Worm (Caenorhabditis elegans): ENCODE results near the gene F55H2.8.

Gene F55H2.8

DNA sequence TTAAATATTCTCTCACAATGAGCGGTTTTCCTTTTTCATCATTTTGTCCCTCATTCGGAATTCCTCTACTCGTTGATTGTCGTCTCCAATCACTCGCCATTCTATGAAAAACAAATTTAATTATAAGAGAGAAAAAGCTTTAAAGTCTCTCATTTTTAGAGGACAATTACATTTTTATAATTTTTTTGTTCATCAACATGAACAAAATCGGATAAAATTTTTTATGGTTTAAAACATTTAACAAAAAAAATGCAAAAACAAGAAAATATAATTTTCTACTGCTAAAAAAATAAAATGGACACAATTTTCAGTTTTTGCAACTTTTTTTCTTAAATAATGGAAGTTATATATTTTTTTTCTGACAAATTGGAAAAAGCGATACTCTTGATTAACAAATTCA is 2.5 kb downstream of the F55H2.8 start, which contains the start of gene F55H2.7:
TSS of gene F55H2.7 (minus strand) at position 101 of the 400 bp plus-strand sequence.
- TF ChIP-seq snpc-3.4 (tag; optimal IDR thresholded peaks at IDR 0.05) = peak; percentile 8
- no peak for TF ChIP-seq pha-4 (tag; optimal IDR thresholded peaks at IDR 0.05)

DNA sequence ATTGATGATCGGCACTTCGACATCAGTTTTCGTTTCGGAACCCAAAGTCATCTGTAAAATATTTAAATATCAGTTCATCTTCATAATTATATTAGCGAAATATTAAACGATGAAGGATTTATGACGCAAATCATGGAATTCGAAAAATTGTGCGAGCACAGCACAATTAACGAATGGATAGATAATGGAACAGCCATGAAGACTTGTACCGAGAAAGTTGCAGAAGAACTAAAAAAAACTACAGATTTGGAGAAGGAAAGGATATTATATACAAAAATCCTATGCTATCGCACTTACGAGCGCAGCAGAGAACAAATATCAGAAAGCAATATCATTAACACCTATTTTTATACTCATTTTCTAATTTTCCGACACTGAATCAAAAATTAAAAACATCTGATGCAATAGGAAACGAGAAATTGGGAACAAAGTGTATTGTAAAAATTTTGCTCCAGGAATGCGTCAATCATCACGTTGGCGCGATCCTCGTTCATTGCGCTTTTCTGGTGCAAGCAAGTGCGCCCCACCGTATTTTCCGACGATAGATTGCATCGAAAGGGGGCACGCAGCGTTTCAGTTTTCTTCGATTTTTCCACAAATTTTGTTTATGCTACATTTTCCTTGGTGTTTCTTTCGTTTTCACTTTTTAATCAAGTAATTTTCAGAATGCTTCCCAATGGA is 7.9 kb downstream of the F55H2.8 start, which contains the start of the genes clu-1 and prp-40:
TSS of gene clu-1 (minus strand) at position 51 of the 681 bp plus-strand sequence.
TSS of gene prp-40 (plus strand) at position 666 of the 681 bp plus-strand sequence.
- TF ChIP-seq pbrm-1 (GFP tag; IDR thresholded peaks at IDR 0.05) (peak; percentile 87), lsl-1 (GFP tag; optimal IDR thresholded peaks at IDR 0.05) (peak; percentile 72), attf-5 (GFP tag; optimal IDR thresholded peaks at IDR 0.05) (peak; percentile 94), pha-4 (tag; optimal IDR thresholded peaks at IDR 0.05) (no peak), mel-28 (tag; optimal IDR thresholded peaks at IDR 0.05; ENCODE audit: borderline replicate concordance) (no peak), B0035.1 (tag; optimal IDR thresholded peaks at IDR 0.05) (no peak), tlf-1 (GFP tag; optimal IDR thresholded peaks at IDR 0.05) (peak; percentile 69), mcd-1 (GFP tag; IDR thresholded peaks at IDR 0.05) (peak; percentile 95), ets-4 (GFP tag; optimal IDR thresholded peaks at IDR 0.05) (no peak), attf-3 (GFP tag; conservative IDR thresholded peaks at IDR 0.05) (peak; percentile 56; the same call in 1 of the 2 replicates), tbp1 (GFP tag; optimal IDR thresholded peaks at IDR 0.05) (peak; percentile 58), sptf-2 (GFP tag; optimal IDR thresholded peaks at IDR 0.05) (peak; percentile 13), athp-1 (tag; optimal IDR thresholded peaks at IDR 0.05) (peak; percentile 5), F37B4.10 (GFP tag; IDR thresholded peaks at IDR 0.05) (no peak), Y67H2A.10 (GFP tag; conservative IDR thresholded peaks at IDR 0.05) (no peak), sdz-38 (tag; optimal IDR thresholded peaks at IDR 0.05) (no peak), nhr-90 (tag; optimal IDR thresholded peaks at IDR 0.05) (no peak), snpc-1.3 (tag; optimal IDR thresholded peaks at IDR 0.05; ENCODE audit: insufficient read depth) (peak; percentile 76), K12H6.12 (tag; optimal IDR thresholded peaks at IDR 0.05) (peak; percentile 70), hsf-1 (GFP tag; IDR thresholded peaks at IDR 0.05) (peak; percentile 35; the same call in 1 of the 2 replicates), rcor-1 (GFP tag; IDR thresholded peaks at IDR 0.05) (peak; percentile 70), nhr-80 (tag; optimal IDR thresholded peaks at IDR 0.05) (peak; percentile 76), hmg-1.2 (GFP tag; IDR thresholded peaks at IDR 0.05) (peak; percentile 75), let-607 (tag; optimal IDR thresholded peaks at IDR 0.05) (peak in 1 of 2 experiments; percentile 54), F57C9.4 (tag; optimal IDR thresholded peaks at IDR 0.05) (no peak), Y95B8A.8 (GFP tag; IDR thresholded peaks at IDR 0.05) (no peak), ztf-18 (tag; optimal IDR thresholded peaks at IDR 0.05) (peak; percentile 98), bed-1 (GFP tag; IDR thresholded peaks at IDR 0.05) (no peak), egl-44 (GFP tag; IDR thresholded peaks at IDR 0.05) (no peak), akir-1 (GFP tag; optimal IDR thresholded peaks at IDR 0.05) (no peak), madf-6 (GFP tag; IDR thresholded peaks at IDR 0.05) (peak; percentile 79), F49E8.2 (tag; optimal IDR thresholded peaks at IDR 0.05; ENCODE audit: insufficient read depth) (peak; percentile 32), madf-8 (GFP tag; conservative IDR thresholded peaks at IDR 0.05) (peak; percentile 45), mxl-1 (tag; optimal IDR thresholded peaks at IDR 0.05) (no peak), nhr-27 (tag; optimal IDR thresholded peaks at IDR 0.05) (no peak), Y53F4B.3 (GFP tag; IDR thresholded peaks at IDR 0.05) (no peak), lag-1 (GFP tag; IDR thresholded peaks at IDR 0.05) (no peak), atf-7 (tag; optimal IDR thresholded peaks at IDR 0.05) (peak; percentile 39), F55B11.4 (tag; optimal IDR thresholded peaks at IDR 0.05; ENCODE audit: borderline replicate concordance, insufficient read depth) (no peak), B0019.2 (GFP tag; conservative IDR thresholded peaks at IDR 0.05) (0 out of 2 replicates have a peak, but pooled peaks have one; percentile 33), lin-35 (GFP tag; optimal IDR thresholded peaks at IDR 0.05) (peak in 2 of 3 experiments; percentile 28 to 83), zim-3 (tag; optimal IDR thresholded peaks at IDR 0.05) (no peak), F39B2.1 (GFP tag; IDR thresholded peaks at IDR 0.05) (no peak), egl-18 (GFP tag; IDR thresholded peaks at IDR 0.05) (no peak)

Measured in whole organism, young adult.